In genomic region chr2L:21623685-21624471, dm6 we compare ENCODE assay signal across 1 fruit fly cellular context.
TF ChIP-seq lines count a peak whose summit lies in the region.

TSS of gene CG2201 (minus strand) at chr2L:21624080.

TF ChIP-seq in whole organism, embryonic, 481 proteins besides CTCF, POLR2A, EP300 and RAD21 (continued from another document and continues in another):
- TF ChIP-seq twi (tag; optimal IDR thresholded peaks at IDR 0.05; lab: Kevin White, UChicago) = peak; percentile 18
- TF ChIP-seq Aef1 (GFP tag; IDR thresholded peaks at IDR 0.05; lab: Robert Waterston, UW) = peak; percentile 47; the same call in 2 of the 3 replicates
- TF ChIP-seq nom (GFP tag; optimal IDR thresholded peaks at IDR 0.05; lab: Kevin White, UChicago) = no peak
- TF ChIP-seq CG13894 (tag; optimal IDR thresholded peaks at IDR 0.05; lab: Kevin White, UChicago) = peak; percentile 68
- peak; percentile 28 for TF ChIP-seq D19B (GFP tag; optimal IDR thresholded peaks at IDR 0.05; lab: Kevin White, UChicago)
- TF ChIP-seq CG8765 (GFP tag; IDR thresholded peaks at IDR 0.05; lab: Robert Waterston, UW) = 0 out of 2 replicates have a peak, but pooled peaks have one; percentile 8
- TF ChIP-seq chif (GFP tag; optimal IDR thresholded peaks at IDR 0.05; lab: Kevin White, UChicago) = no peak
- TF ChIP-seq Vsx1 (GFP tag; optimal IDR thresholded peaks at IDR 0.05; lab: Kevin White, UChicago) = peak; percentile 52
- TF ChIP-seq CG30020 (tag; optimal IDR thresholded peaks at IDR 0.05; lab: Kevin White, UChicago) = no peak
- no peak for TF ChIP-seq CG1832 (GFP tag; optimal IDR thresholded peaks at IDR 0.05; lab: Kevin White, UChicago)
- no peak for TF ChIP-seq CG3847 (GFP tag; IDR thresholded peaks at IDR 0.05; lab: Robert Waterston, UW)
- TF ChIP-seq NFAT (GFP tag; IDR thresholded peaks at IDR 0.05; lab: Robert Waterston, UW) = no peak; the same call in 1 of the 2 replicates
- peak in 1 of 3 experiments; percentile 24 for TF ChIP-seq lola (GFP tag; optimal IDR thresholded peaks at IDR 0.05; lab: Kevin White, UChicago)
- no peak for TF ChIP-seq Doc3 (GFP tag; IDR thresholded peaks at IDR 0.05; lab: Robert Waterston, UW; ENCODE audit: partially characterized antibody)
- no peak; the same call in 1 of the 2 replicates for TF ChIP-seq Ada2b (GFP tag; IDR thresholded peaks at IDR 0.05; lab: Robert Waterston, UW)
- TF ChIP-seq gce (GFP tag; IDR thresholded peaks at IDR 0.05; lab: Robert Waterston, UW) = 0 out of 3 replicates have a peak, but pooled peaks have one; percentile 47
- no peak for TF ChIP-seq ttk (GFP tag; IDR thresholded peaks at IDR 0.05; lab: Robert Waterston, UW)
- TF ChIP-seq Dek (tag; optimal IDR thresholded peaks at IDR 0.05; lab: Kevin White, UChicago) = peak; percentile 1
- TF ChIP-seq CG18619 (GFP tag; optimal IDR thresholded peaks at IDR 0.05; lab: Kevin White, UChicago) = peak; percentile 51
- peak; percentile 5 for TF ChIP-seq CHES-1-like (GFP tag; optimal IDR thresholded peaks at IDR 0.05; lab: Kevin White, UChicago)
- peak; percentile 39; the same call in 1 of the 2 replicates for TF ChIP-seq Rfx (GFP tag; IDR thresholded peaks at IDR 0.05; lab: Robert Waterston, UW)
- TF ChIP-seq CG10979 (tag; optimal IDR thresholded peaks at IDR 0.05; lab: Kevin White, UChicago) = peak; percentile 25
- no peak for TF ChIP-seq CG7372 (GFP tag; IDR thresholded peaks at IDR 0.05; lab: Robert Waterston, UW)
- no peak for TF ChIP-seq CG34376 (GFP tag; optimal IDR thresholded peaks at IDR 0.05; lab: Kevin White, UChicago)
- TF ChIP-seq CG4424 (GFP tag; optimal IDR thresholded peaks at IDR 0.05; lab: Kevin White, UChicago) = peak; percentile 20
- TF ChIP-seq gt (GFP tag; IDR thresholded peaks at IDR 0.05; lab: Robert Waterston, UW) = no peak
- peak; percentile 37 for TF ChIP-seq nmo (GFP tag; optimal IDR thresholded peaks at IDR 0.05; lab: Kevin White, UChicago)
- peak; percentile 83 for TF ChIP-seq Lhr (GFP tag; optimal IDR thresholded peaks at IDR 0.05; lab: Kevin White, UChicago)
- peak; percentile 10 for TF ChIP-seq CG2120 (GFP tag; optimal IDR thresholded peaks at IDR 0.05; lab: Kevin White, UChicago)
- TF ChIP-seq grau (tag; optimal IDR thresholded peaks at IDR 0.05; lab: Kevin White, UChicago) = peak; percentile 36
- peak; percentile 69 for TF ChIP-seq Sox100B (GFP tag; optimal IDR thresholded peaks at IDR 0.05; lab: Kevin White, UChicago)
- TF ChIP-seq nerfin-2 (GFP tag; IDR thresholded peaks at IDR 0.05; lab: Robert Waterston, UW; ENCODE audit: partially characterized antibody) = no peak
- peak; percentile 44; the same call in 1 of the 2 replicates for TF ChIP-seq Atf6 (GFP tag; IDR thresholded peaks at IDR 0.05; lab: Robert Waterston, UW)
- TF ChIP-seq Asciz (GFP tag; optimal IDR thresholded peaks at IDR 0.05; lab: Kevin White, UChicago) = peak; percentile 54
- TF ChIP-seq CG14965 (GFP tag; optimal IDR thresholded peaks at IDR 0.05; lab: Kevin White, UChicago; ENCODE audit: borderline replicate concordance) = no peak
- peak; percentile 48 for TF ChIP-seq trem (tag; optimal IDR thresholded peaks at IDR 0.05; lab: Kevin White, UChicago)
- peak; percentile 22 for TF ChIP-seq CG30403 (GFP tag; optimal IDR thresholded peaks at IDR 0.05; lab: Kevin White, UChicago)
- TF ChIP-seq CG12744 (GFP tag; optimal IDR thresholded peaks at IDR 0.05; lab: Kevin White, UChicago) = no peak
- TF ChIP-seq CG18764 (GFP tag; optimal IDR thresholded peaks at IDR 0.05; lab: Kevin White, UChicago) = no peak
- TF ChIP-seq crol (GFP tag; IDR thresholded peaks at IDR 0.05; lab: Robert Waterston, UW) = no peak
- TF ChIP-seq z (GFP tag; IDR thresholded peaks at IDR 0.05; lab: Robert Waterston, UW) = no peak
- peak in 1 of 2 experiments; percentile 76 for TF ChIP-seq eve (GFP tag; optimal IDR thresholded peaks at IDR 0.05; lab: Kevin White, UChicago)
- no peak for TF ChIP-seq CG4328 (GFP tag; optimal IDR thresholded peaks at IDR 0.05; lab: Kevin White, UChicago)
- TF ChIP-seq Ets97D (GFP tag; optimal IDR thresholded peaks at IDR 0.05; lab: Kevin White, UChicago) = no peak
- peak; percentile 34 for TF ChIP-seq CG5245 (GFP tag; optimal IDR thresholded peaks at IDR 0.05; lab: Kevin White, UChicago)
- peak; percentile 96 for TF ChIP-seq CG18011 (GFP tag; optimal IDR thresholded peaks at IDR 0.05; lab: Kevin White, UChicago)
- TF ChIP-seq CG17186 (GFP tag; optimal IDR thresholded peaks at IDR 0.05; lab: Kevin White, UChicago) = no peak
- TF ChIP-seq CG17612 (GFP tag; IDR thresholded peaks at IDR 0.05; lab: Robert Waterston, UW) = 0 out of 2 replicates have a peak, but pooled peaks have one; percentile 5
- no peak for TF ChIP-seq CG34224 (GFP tag; IDR thresholded peaks at IDR 0.05; lab: Robert Waterston, UW; ENCODE audit: partially characterized antibody)
- no peak for TF ChIP-seq btn (GFP tag; optimal IDR thresholded peaks at IDR 0.05; lab: Kevin White, UChicago)
- peak; percentile 14 for TF ChIP-seq CG4617 (GFP tag; optimal IDR thresholded peaks at IDR 0.05; lab: Kevin White, UChicago; ENCODE audit: borderline replicate concordance)
- TF ChIP-seq slp2 (GFP tag; optimal IDR thresholded peaks at IDR 0.05; lab: Kevin White, UChicago) = no peak
- peak; percentile 12 for TF ChIP-seq Mad (GFP tag; optimal IDR thresholded peaks at IDR 0.05; lab: Kevin White, UChicago)
- TF ChIP-seq CG11085 (GFP tag; IDR thresholded peaks at IDR 0.05; lab: Robert Waterston, UW) = no peak
- peak; percentile 44 for TF ChIP-seq CG12391 (tag; optimal IDR thresholded peaks at IDR 0.05; lab: Kevin White, UChicago)
- TF ChIP-seq Hand (GFP tag; optimal IDR thresholded peaks at IDR 0.05; lab: Kevin White, UChicago) = peak; percentile 13
- no peak for TF ChIP-seq inv (GFP tag; IDR thresholded peaks at IDR 0.05; lab: Robert Waterston, UW; ENCODE audit: partially characterized antibody)
- peak; percentile 30 for TF ChIP-seq CG1647 (GFP tag; optimal IDR thresholded peaks at IDR 0.05; lab: Kevin White, UChicago)
- TF ChIP-seq chinmo (GFP tag; IDR thresholded peaks at IDR 0.05; lab: Robert Waterston, UW; ENCODE audit: partially characterized antibody) = no peak
- TF ChIP-seq CG12219 (GFP tag; optimal IDR thresholded peaks at IDR 0.05; lab: Kevin White, UChicago) = peak; percentile 37
- peak; percentile 14 for TF ChIP-seq Ssrp (tag; optimal IDR thresholded peaks at IDR 0.05; lab: Kevin White, UChicago)
- TF ChIP-seq Eip74EF (GFP tag; optimal IDR thresholded peaks at IDR 0.05; lab: Kevin White, UChicago) = peak in 1 of 2 experiments; percentile 40
- TF ChIP-seq CG12236 (GFP tag; optimal IDR thresholded peaks at IDR 0.05; lab: Kevin White, UChicago) = no peak
- no peak for TF ChIP-seq ems (GFP tag; optimal IDR thresholded peaks at IDR 0.05; lab: Kevin White, UChicago)
- TF ChIP-seq CG6813 (GFP tag; optimal IDR thresholded peaks at IDR 0.05; lab: Kevin White, UChicago) = peak; percentile 14
- peak; percentile 42 for TF ChIP-seq run (tag; optimal IDR thresholded peaks at IDR 0.05; lab: Kevin White, UChicago)
- peak; percentile 43 for TF ChIP-seq CG12071 (GFP tag; optimal IDR thresholded peaks at IDR 0.05; lab: Kevin White, UChicago)
- TF ChIP-seq CG18599 (GFP tag; optimal IDR thresholded peaks at IDR 0.05; lab: Kevin White, UChicago) = no peak
- no peak for TF ChIP-seq CG31224 (GFP tag; IDR thresholded peaks at IDR 0.05; lab: Robert Waterston, UW)
- peak; percentile 53; the same call in 2 of the 3 replicates for TF ChIP-seq CG17361 (GFP tag; IDR thresholded peaks at IDR 0.05; lab: Robert Waterston, UW)
- no peak for TF ChIP-seq sc (optimal IDR thresholded peaks at IDR 0.05; lab: Kevin White, UChicago)
- TF ChIP-seq sc (GFP tag; optimal IDR thresholded peaks at IDR 0.05; lab: Kevin White, UChicago) = peak; percentile 35
- 0 out of 2 replicates have a peak, but pooled peaks have one; percentile 20 for TF ChIP-seq CG14014 (GFP tag; IDR thresholded peaks at IDR 0.05; lab: Robert Waterston, UW)
- TF ChIP-seq p53 (GFP tag; optimal IDR thresholded peaks at IDR 0.05; lab: Kevin White, UChicago) = no peak
- TF ChIP-seq lab (GFP tag; optimal IDR thresholded peaks at IDR 0.05; lab: Kevin White, UChicago) = peak; percentile 5
- peak; percentile 81; the same call in 2 of the 3 replicates for TF ChIP-seq ci (GFP tag; IDR thresholded peaks at IDR 0.05; lab: Robert Waterston, UW)
- TF ChIP-seq H15 (GFP tag; IDR thresholded peaks at IDR 0.05; lab: Robert Waterston, UW) = 0 out of 3 replicates have a peak, but pooled peaks have one; percentile 53
- TF ChIP-seq toy (GFP tag; IDR thresholded peaks at IDR 0.05; lab: Robert Waterston, UW) = no peak
- no peak; the same call in 1 of the 2 replicates for TF ChIP-seq sisA (GFP tag; IDR thresholded peaks at IDR 0.05; lab: Robert Waterston, UW)
- no peak for TF ChIP-seq CG10959 (GFP tag; IDR thresholded peaks at IDR 0.05; lab: Robert Waterston, UW)
- peak; percentile 40 for TF ChIP-seq nau (GFP tag; optimal IDR thresholded peaks at IDR 0.05; lab: Kevin White, UChicago)
- TF ChIP-seq PHDP (tag; optimal IDR thresholded peaks at IDR 0.05; lab: Kevin White, UChicago) = peak; percentile 62
- TF ChIP-seq Usf (GFP tag; optimal IDR thresholded peaks at IDR 0.05; lab: Kevin White, UChicago) = no peak
- no peak for TF ChIP-seq CG11560 (tag; IDR thresholded peaks at IDR 0.05; lab: Robert Waterston, UW)
- TF ChIP-seq B-H2 (GFP tag; optimal IDR thresholded peaks at IDR 0.05; lab: Kevin White, UChicago) = peak; percentile 10
- peak; percentile 18 for TF ChIP-seq grn (GFP tag; optimal IDR thresholded peaks at IDR 0.05; lab: Kevin White, UChicago)
- peak; percentile 26 for TF ChIP-seq CG10654 (GFP tag; optimal IDR thresholded peaks at IDR 0.05; lab: Kevin White, UChicago)
- peak; percentile 20 for TF ChIP-seq dmrt11E (tag; optimal IDR thresholded peaks at IDR 0.05; lab: Kevin White, UChicago)
- TF ChIP-seq Sry-δ (GFP tag; optimal IDR thresholded peaks at IDR 0.05; lab: Kevin White, UChicago) = no peak
- no peak for TF ChIP-seq tup (GFP tag; optimal IDR thresholded peaks at IDR 0.05; lab: Kevin White, UChicago)
- TF ChIP-seq ap (GFP tag; IDR thresholded peaks at IDR 0.05; lab: Robert Waterston, UW) = peak; percentile 46; the same call in 1 of the 2 replicates
- peak; percentile 24 for TF ChIP-seq fd96Cb (tag; optimal IDR thresholded peaks at IDR 0.05; lab: Kevin White, UChicago)
- TF ChIP-seq C15 (GFP tag; IDR thresholded peaks at IDR 0.05; lab: Robert Waterston, UW) = no peak
- TF ChIP-seq kah (GFP tag; optimal IDR thresholded peaks at IDR 0.05; lab: Kevin White, UChicago) = peak; percentile 47
- no peak for TF ChIP-seq dati (GFP tag; IDR thresholded peaks at IDR 0.05; lab: Robert Waterston, UW)
- no peak for TF ChIP-seq kay (GFP tag; optimal IDR thresholded peaks at IDR 0.05; lab: Kevin White, UChicago)
- TF ChIP-seq CG6254 (GFP tag; optimal IDR thresholded peaks at IDR 0.05; lab: Kevin White, UChicago) = peak; percentile 64
- no peak for TF ChIP-seq CrebB (tag; optimal IDR thresholded peaks at IDR 0.05; lab: Kevin White, UChicago)
- TF ChIP-seq CG8290 (GFP tag; optimal IDR thresholded peaks at IDR 0.05; lab: Kevin White, UChicago) = peak; percentile 32
- TF ChIP-seq CG8290 (tag; optimal IDR thresholded peaks at IDR 0.05; lab: Kevin White, UChicago) = peak in 1 of 2 experiments; percentile 68
- peak; percentile 21 for TF ChIP-seq CG31388 (GFP tag; optimal IDR thresholded peaks at IDR 0.05; lab: Kevin White, UChicago)
- peak; percentile 21 for TF ChIP-seq HHEX (GFP tag; optimal IDR thresholded peaks at IDR 0.05; lab: Kevin White, UChicago)
- peak; percentile 69 for TF ChIP-seq vvl (GFP tag; IDR thresholded peaks at IDR 0.05; lab: Robert Waterston, UW)
- TF ChIP-seq CG11398 (GFP tag; optimal IDR thresholded peaks at IDR 0.05; lab: Kevin White, UChicago) = no peak
- TF ChIP-seq pfk (GFP tag; optimal IDR thresholded peaks at IDR 0.05; lab: Kevin White, UChicago) = no peak
- TF ChIP-seq sr (GFP tag; IDR thresholded peaks at IDR 0.05; lab: Robert Waterston, UW) = no peak
- TF ChIP-seq CG4854 (GFP tag; optimal IDR thresholded peaks at IDR 0.05; lab: Kevin White, UChicago) = peak; percentile 13
- TF ChIP-seq ara (GFP tag; IDR thresholded peaks at IDR 0.05; lab: Robert Waterston, UW) = peak; percentile 20; the same call in 1 of the 2 replicates
- TF ChIP-seq Opbp (GFP tag; IDR thresholded peaks at IDR 0.05; lab: Robert Waterston, UW; ENCODE audit: partially characterized antibody) = no peak
- TF ChIP-seq CG7928 (GFP tag; optimal IDR thresholded peaks at IDR 0.05; lab: Kevin White, UChicago) = no peak
- no peak for TF ChIP-seq bbx (GFP tag; IDR thresholded peaks at IDR 0.05; lab: Robert Waterston, UW; ENCODE audit: partially characterized antibody)
- TF ChIP-seq CG2116 (GFP tag; optimal IDR thresholded peaks at IDR 0.05; lab: Kevin White, UChicago) = peak; percentile 42
- no peak for TF ChIP-seq CG16813 (GFP tag; IDR thresholded peaks at IDR 0.05; lab: Robert Waterston, UW; ENCODE audit: partially characterized antibody)
- peak; percentile 74 for TF ChIP-seq CG3407 (GFP tag; optimal IDR thresholded peaks at IDR 0.05; lab: Kevin White, UChicago)
- TF ChIP-seq Stat92E (GFP tag; optimal IDR thresholded peaks at IDR 0.05; lab: Kevin White, UChicago) = peak in 1 of 3 experiments; percentile 12
- TF ChIP-seq h (optimal IDR thresholded peaks at IDR 0.05; lab: Kevin White, UChicago) = no peak
- no peak for TF ChIP-seq D (optimal IDR thresholded peaks at IDR 0.05; lab: Kevin White, UChicago)
- TF ChIP-seq D (GFP tag; optimal IDR thresholded peaks at IDR 0.05; lab: Kevin White, UChicago) = peak; percentile 68
- no peak for TF ChIP-seq ftz-f1 (GFP tag; optimal IDR thresholded peaks at IDR 0.05; lab: Kevin White, UChicago)
- peak; percentile 16 for TF ChIP-seq CG9876 (GFP tag; optimal IDR thresholded peaks at IDR 0.05; lab: Kevin White, UChicago)
- peak; percentile 38 for TF ChIP-seq CG6689 (GFP tag; IDR thresholded peaks at IDR 0.05; lab: Robert Waterston, UW)
- TF ChIP-seq Dip3 (GFP tag; optimal IDR thresholded peaks at IDR 0.05; lab: Kevin White, UChicago) = no peak
- peak; percentile 65 for TF ChIP-seq al (GFP tag; IDR thresholded peaks at IDR 0.05; lab: Robert Waterston, UW)
- TF ChIP-seq org-1 (GFP tag; optimal IDR thresholded peaks at IDR 0.05; lab: Kevin White, UChicago) = peak; percentile 43
- peak; percentile 47 for TF ChIP-seq CG8388 (GFP tag; optimal IDR thresholded peaks at IDR 0.05; lab: Kevin White, UChicago)
- TF ChIP-seq CG15696 (tag; optimal IDR thresholded peaks at IDR 0.05; lab: Kevin White, UChicago) = peak; percentile 9
- TF ChIP-seq Ptx1 (GFP tag; IDR thresholded peaks at IDR 0.05; lab: Robert Waterston, UW) = no peak; the same call in 1 of the 2 replicates
- TF ChIP-seq E2f2 (GFP tag; IDR thresholded peaks at IDR 0.05; lab: Robert Waterston, UW) = no peak; the same call in none of the 2 replicates
- TF ChIP-seq CG9932 (GFP tag; IDR thresholded peaks at IDR 0.05; lab: Robert Waterston, UW) = peak; percentile 57
- no peak for TF ChIP-seq schlank (tag; optimal IDR thresholded peaks at IDR 0.05; lab: Kevin White, UChicago)
